Fruit fly (Drosophila melanogaster): Measurements from ENCODE around the gene Cpr72Eb.
A peak's percentile ranks its signal among the peaks of the same experiment; 100 is the strongest.

Gene Cpr72Eb

DNA sequence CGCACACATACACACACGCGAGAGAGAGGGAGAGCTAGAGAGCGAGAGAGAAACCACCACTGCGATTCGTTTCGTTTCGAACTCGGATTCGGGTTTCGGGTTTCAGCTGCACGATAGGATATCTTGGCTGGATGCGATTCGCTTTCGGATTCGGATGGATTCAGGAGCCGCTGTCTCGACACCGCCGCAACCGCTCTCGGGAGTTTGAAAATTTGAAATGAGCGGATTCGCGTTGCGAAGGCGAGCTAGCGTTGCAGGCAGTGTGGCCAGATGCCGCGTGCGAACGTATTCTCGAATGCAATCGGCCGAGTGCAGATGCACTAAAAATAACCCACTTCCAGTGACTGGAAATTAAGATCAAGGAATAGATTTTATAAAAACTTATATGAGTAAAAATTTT lies 46.9 kb downstream of the Cpr72Eb start, which contains the start of gene fax (continued):
- TF ChIP-seq dati (GFP tag; IDR thresholded peaks at IDR 0.05), result no peak
- TF ChIP-seq CG8478 (optimal IDR thresholded peaks at IDR 0.05), result no peak
- TF ChIP-seq Hsf (GFP tag; optimal IDR thresholded peaks at IDR 0.05), result no peak
- TF ChIP-seq Lhr (GFP tag; optimal IDR thresholded peaks at IDR 0.05), result peak; percentile 72
- no peak for TF ChIP-seq CG12155 (GFP tag; optimal IDR thresholded peaks at IDR 0.05)
- TF ChIP-seq seq (GFP tag; IDR thresholded peaks at IDR 0.05), result peak; percentile 17; the same call in 1 of the 2 replicates
- peak; percentile 71 for TF ChIP-seq Opbp (GFP tag; IDR thresholded peaks at IDR 0.05; ENCODE audit: partially characterized antibody)
- TF ChIP-seq Chrac-16 (GFP tag; optimal IDR thresholded peaks at IDR 0.05), result no peak
- no peak for TF ChIP-seq Fer2 (tag; optimal IDR thresholded peaks at IDR 0.05)
- TF ChIP-seq btn (GFP tag; optimal IDR thresholded peaks at IDR 0.05), result no peak
- peak; percentile 30 for TF ChIP-seq CG6765 (GFP tag; optimal IDR thresholded peaks at IDR 0.05)
- no peak for TF ChIP-seq ems (GFP tag; optimal IDR thresholded peaks at IDR 0.05)
- TF ChIP-seq zfh2 (GFP tag; optimal IDR thresholded peaks at IDR 0.05), result no peak
- TF ChIP-seq PHDP (tag; optimal IDR thresholded peaks at IDR 0.05), result peak; percentile 43
- no peak for TF ChIP-seq CG4617 (GFP tag; optimal IDR thresholded peaks at IDR 0.05; ENCODE audit: borderline replicate concordance)
- no peak for TF ChIP-seq CG5180 (GFP tag; optimal IDR thresholded peaks at IDR 0.05)
- peak; percentile 42; the same call in 1 of the 3 replicates for TF ChIP-seq CG11695 (GFP tag; IDR thresholded peaks at IDR 0.05)
- no peak for TF ChIP-seq CG6683 (GFP tag; optimal IDR thresholded peaks at IDR 0.05)
- TF ChIP-seq scrt (GFP tag; optimal IDR thresholded peaks at IDR 0.05), result peak; percentile 55
- no peak for TF ChIP-seq Gsc (GFP tag; IDR thresholded peaks at IDR 0.05)
- TF ChIP-seq ac (GFP tag; optimal IDR thresholded peaks at IDR 0.05), result peak; percentile 51
- peak; percentile 29 for TF ChIP-seq CG7745 (tag; optimal IDR thresholded peaks at IDR 0.05)
- TF ChIP-seq CG42726 (GFP tag; IDR thresholded peaks at IDR 0.05; ENCODE audit: partially characterized antibody), result peak; percentile 85
- peak; percentile 75 for TF ChIP-seq gsb-n (tag; optimal IDR thresholded peaks at IDR 0.05)
- no peak for TF ChIP-seq shn (GFP tag; optimal IDR thresholded peaks at IDR 0.05)
- no peak for TF ChIP-seq Bdp1 (GFP tag; optimal IDR thresholded peaks at IDR 0.05)
- peak; percentile 69 for TF ChIP-seq CG12659 (GFP tag; optimal IDR thresholded peaks at IDR 0.05)
- peak; percentile 13 for TF ChIP-seq Dad (GFP tag; optimal IDR thresholded peaks at IDR 0.05)
- TF ChIP-seq CG8924 (tag; optimal IDR thresholded peaks at IDR 0.05), result peak; percentile 54
- peak; percentile 23; the same call in 2 of the 4 replicates for TF ChIP-seq Dll (GFP tag; IDR thresholded peaks at IDR 0.05; ENCODE audit: partially characterized antibody)
- no peak for TF ChIP-seq HmgZ (tag; optimal IDR thresholded peaks at IDR 0.05)
- peak; percentile 23 for TF ChIP-seq sd (tag; optimal IDR thresholded peaks at IDR 0.05)
- peak; percentile 8 for TF ChIP-seq CG12219 (GFP tag; optimal IDR thresholded peaks at IDR 0.05)
- TF ChIP-seq CG10959 (GFP tag; IDR thresholded peaks at IDR 0.05), result 0 out of 2 replicates have a peak, but pooled peaks have one; percentile 11
- TF ChIP-seq disco-r (GFP tag; optimal IDR thresholded peaks at IDR 0.05), result no peak
- no peak for TF ChIP-seq Ets65A (GFP tag)
- peak in 1 of 2 experiments; percentile 66 for TF ChIP-seq bsh (GFP tag; optimal IDR thresholded peaks at IDR 0.05)
- TF ChIP-seq Dbx (GFP tag; IDR thresholded peaks at IDR 0.05), result peak; percentile 33; the same call in 1 of the 3 replicates
- TF ChIP-seq CG13775 (GFP tag; optimal IDR thresholded peaks at IDR 0.05), result no peak
- TF ChIP-seq run (tag; optimal IDR thresholded peaks at IDR 0.05), result peak; percentile 12
- TF ChIP-seq CG4282 (GFP tag; optimal IDR thresholded peaks at IDR 0.05), result peak; percentile 14
- TF ChIP-seq odd (GFP tag; optimal IDR thresholded peaks at IDR 0.05), result peak; percentile 23
- no peak for TF ChIP-seq CG31224 (GFP tag; IDR thresholded peaks at IDR 0.05)
- no peak for TF ChIP-seq psq (GFP tag; optimal IDR thresholded peaks at IDR 0.05)
- TF ChIP-seq Doc2 (GFP tag; IDR thresholded peaks at IDR 0.05), result no peak
- TF ChIP-seq zen2 (GFP tag; IDR thresholded peaks at IDR 0.05; ENCODE audit: partially characterized antibody), result no peak
- TF ChIP-seq Gug (GFP tag; IDR thresholded peaks at IDR 0.05), result no peak
- TF ChIP-seq sob (GFP tag; IDR thresholded peaks at IDR 0.05), result peak; percentile 42; the same call in 1 of the 2 replicates
- 0 out of 3 replicates have a peak, but pooled peaks have one; percentile 8 for TF ChIP-seq CG16813 (GFP tag; IDR thresholded peaks at IDR 0.05; ENCODE audit: partially characterized antibody)
- TF ChIP-seq fd102C (GFP tag; optimal IDR thresholded peaks at IDR 0.05), result peak; percentile 25
- no peak for TF ChIP-seq vnd (GFP tag; IDR thresholded peaks at IDR 0.05; ENCODE audit: partially characterized antibody)
